Fruit fly (Drosophila melanogaster): ENCODE results near the gene alt.

alt gene

dm6 chr3R:17680639-17681302 lies 1.5 kb downstream of the alt start (continued):
- TF ChIP-seq mam (GFP tag; optimal IDR thresholded peaks at IDR 0.05) (peak; percentile 4), jigr1 (GFP tag; IDR thresholded peaks at IDR 0.05) (no peak), slbo (GFP tag; IDR thresholded peaks at IDR 0.05) (no peak), CoRest (tag; optimal IDR thresholded peaks at IDR 0.05) (peak; percentile 63), ttk (GFP tag; IDR thresholded peaks at IDR 0.05) (no peak; the same call in 1 of the 2 replicates), CG15601 (tag; optimal IDR thresholded peaks at IDR 0.05) (peak; percentile 20), CG17568 (GFP tag; optimal IDR thresholded peaks at IDR 0.05) (no peak), Elba2 (GFP tag; optimal IDR thresholded peaks at IDR 0.05) (no peak), CHES-1-like (GFP tag; optimal IDR thresholded peaks at IDR 0.05) (no peak), CG14710 (tag; optimal IDR thresholded peaks at IDR 0.05) (peak; percentile 55), Nf-YC (tag; optimal IDR thresholded peaks at IDR 0.05) (no peak), CG32772 (GFP tag; IDR thresholded peaks at IDR 0.05) (no peak), CG17328 (GFP tag; IDR thresholded peaks at IDR 0.05) (no peak), tgo (GFP tag; IDR thresholded peaks at IDR 0.05) (no peak), her (GFP tag; optimal IDR thresholded peaks at IDR 0.05) (no peak), Hand (GFP tag; optimal IDR thresholded peaks at IDR 0.05) (no peak), CG2199 (GFP tag; IDR thresholded peaks at IDR 0.05) (no peak), CG11085 (GFP tag; IDR thresholded peaks at IDR 0.05) (no peak), CG12299 (tag; optimal IDR thresholded peaks at IDR 0.05) (no peak), row (GFP tag; IDR thresholded peaks at IDR 0.05) (peak; percentile 82), sna (GFP tag; IDR thresholded peaks at IDR 0.05; ENCODE audit: partially characterized antibody) (no peak), Awh (GFP tag; IDR thresholded peaks at IDR 0.05) (peak; percentile 23; the same call in 1 of the 2 replicates), Tbp (GFP tag; optimal IDR thresholded peaks at IDR 0.05) (no peak), tap (tag; optimal IDR thresholded peaks at IDR 0.05) (no peak), stc (GFP tag; IDR thresholded peaks at IDR 0.05) (no peak), fd96Cb (tag; optimal IDR thresholded peaks at IDR 0.05) (peak; percentile 40), grau (tag; optimal IDR thresholded peaks at IDR 0.05) (peak; percentile 58), nerfin-2 (GFP tag; IDR thresholded peaks at IDR 0.05; ENCODE audit: partially characterized antibody) (no peak), Rfx (GFP tag; IDR thresholded peaks at IDR 0.05) (no peak), D19A (tag; optimal IDR thresholded peaks at IDR 0.05) (peak; percentile 61), CG6683 (GFP tag; optimal IDR thresholded peaks at IDR 0.05) (no peak), lov (optimal IDR thresholded peaks at IDR 0.05) (no peak), lov (GFP tag; IDR thresholded peaks at IDR 0.05) (0 out of 3 replicates have a peak, but pooled peaks have one; percentile 53), vfl (GFP tag; optimal IDR thresholded peaks at IDR 0.05) (no peak), CG7372 (GFP tag; IDR thresholded peaks at IDR 0.05) (no peak), CG16815 (GFP tag; optimal IDR thresholded peaks at IDR 0.05) (peak; percentile 32), exex (tag; optimal IDR thresholded peaks at IDR 0.05) (no peak), ato (GFP tag; IDR thresholded peaks at IDR 0.05; ENCODE audit: partially characterized antibody) (no peak), Mrtf (GFP tag; IDR thresholded peaks at IDR 0.05) (no peak), Xrp1 (GFP tag; IDR thresholded peaks at IDR 0.05) (peak; percentile 33; the same call in 1 of the 2 replicates), tup (GFP tag; optimal IDR thresholded peaks at IDR 0.05) (no peak), abd-A (tag; optimal IDR thresholded peaks at IDR 0.05) (no peak), so (GFP tag; IDR thresholded peaks at IDR 0.05) (0 out of 3 replicates have a peak, but pooled peaks have one; percentile 19), CG10366 (GFP tag; IDR thresholded peaks at IDR 0.05) (no peak), CG31388 (GFP tag; optimal IDR thresholded peaks at IDR 0.05) (no peak), CG4424 (GFP tag; optimal IDR thresholded peaks at IDR 0.05) (peak; percentile 72), CG1602 (GFP tag; optimal IDR thresholded peaks at IDR 0.05) (no peak), CG6689 (GFP tag; IDR thresholded peaks at IDR 0.05) (no peak), schlank (tag; optimal IDR thresholded peaks at IDR 0.05) (no peak), CG12155 (GFP tag; optimal IDR thresholded peaks at IDR 0.05) (peak; percentile 37), D19B (GFP tag; optimal IDR thresholded peaks at IDR 0.05) (no peak)
